Worm (Caenorhabditis elegans) whole organism, L1 larva: ENCODE measurements around the gene Y39A1A.2.
A peak's percentile ranks its signal among the peaks of the same experiment; 100 is the strongest.

Source experiments
- C16A3.4 ChIP-seq: fragments of 150-350 bp; optimal IDR thresholded peaks from 2 replicates; lab custom pipeline; 2014; ENCODE audit warnings: missing biosample characterization, missing genetic modification characterization
- aha-1 ChIP-seq: fragments of 150-350 bp; optimal IDR thresholded peaks from 2 replicates; lab custom pipeline; 2014; ENCODE audit warnings: missing biosample characterization, missing genetic modification characterization
- ceh-8 ChIP-seq: fragments of 200-800 bp; sonication (Bioruptor generic); optimal IDR thresholded peaks from 2 replicates; lab custom pipeline; 2018; ENCODE audit warnings: mild to moderate bottlenecking, missing genetic modification characterization, moderate library complexity, missing compliant biosample characterization
- dsc-1 ChIP-seq: sonication (generic microtip); optimal IDR thresholded peaks from 2 replicates; lab custom pipeline; 2016; ENCODE audit warnings: mild to moderate bottlenecking, missing genetic modification characterization, missing compliant biosample characterization
- efl-1 ChIP-seq, 4 experiments: fragments of 150-350 bp; optimal IDR thresholded peaks in 3 of 4; peaks in 1 of 4; 1 replicate in 1 of 4; 2 replicates in 3 of 4; lab custom pipeline; 2014; ENCODE audit warnings: missing biosample characterization in 2 of 4, missing genetic modification characterization in 2 of 4, missing genetic modification reagents in 2 of 4
- egl-27 ChIP-seq, 2 experiments: fragments of 150-350 bp in 1 of 2; sonication (generic microtip); optimal IDR thresholded peaks; 3 replicates each; lab custom pipeline; 2017 to 2018; ENCODE audit warnings: missing biosample characterization in 2 of 2, missing genetic modification characterization in 2 of 2, missing genetic modification reagents in 2 of 2
- elt-3 ChIP-seq, 6 experiments: fragments of 150-350 bp in 1 of 6; sonication (generic microtip); optimal IDR thresholded peaks; 2 replicates each; lab custom pipeline; 2017 to 2018; ENCODE audit warnings: missing biosample characterization in 6 of 6, missing genetic modification characterization in 6 of 6, inconsistent platforms in 1 of 6
- ets-5 ChIP-seq: fragments of 200-800 bp; sonication (Bioruptor generic); IDR thresholded peaks from 2 replicates; pipeline ENCODE4 v1.3.6; 2022; ENCODE audit warnings: missing genetic modification characterization, missing compliant biosample characterization
- fkh-10 ChIP-seq: sonication (generic microtip); optimal IDR thresholded peaks from 2 replicates; lab custom pipeline; 2017; ENCODE audit warnings: missing biosample characterization, missing genetic modification reagents, missing genetic modification characterization
- fkh-8 ChIP-seq: sonication (generic microtip); optimal IDR thresholded peaks from 2 replicates; lab custom pipeline; 2016; ENCODE audit warnings: mild to moderate bottlenecking, missing genetic modification characterization, missing compliant biosample characterization
- fos-1 ChIP-seq: fragments of 150-350 bp; optimal IDR thresholded peaks from 2 replicates; lab custom pipeline; 2014; ENCODE audit warnings: missing biosample characterization, missing genetic modification characterization
- grh-1 ChIP-seq: fragments of 200-800 bp; sonication (Bioruptor generic); IDR thresholded peaks from 2 replicates; pipeline ENCODE4 v1.3.6; 2022; ENCODE audit warnings: missing genetic modification reagents, missing genetic modification characterization, missing compliant biosample characterization
- hlh-17 ChIP-seq: fragments of 200-800 bp; sonication (Bioruptor generic); optimal IDR thresholded peaks from 2 replicates; lab custom pipeline; 2018; ENCODE audit warnings: missing genetic modification characterization, mild to moderate bottlenecking, missing compliant biosample characterization, moderate library complexity, borderline replicate concordance
- hpl-2 ChIP-seq: fragments of 150-350 bp; optimal IDR thresholded peaks from 2 replicates; lab custom pipeline; 2014; ENCODE audit warnings: missing biosample characterization, missing genetic modification reagents, missing genetic modification characterization
- isw-1 ChIP-seq: fragments of 200-800 bp; sonication (Bioruptor generic); IDR thresholded peaks from 2 replicates; pipeline ENCODE4 v1.3.6; 2022; ENCODE audit warnings: missing genetic modification characterization, missing compliant biosample characterization
- jun-1 ChIP-seq: fragments of 150-350 bp; optimal IDR thresholded peaks from 2 replicates; lab custom pipeline; 2014; ENCODE audit warnings: missing biosample characterization, missing genetic modification reagents, missing genetic modification characterization
- lin-14 ChIP-seq: fragments of 200-800 bp; sonication (Bioruptor generic); optimal IDR thresholded peaks from 2 replicates; lab custom pipeline; 2018; ENCODE audit warnings: mild to moderate bottlenecking, missing genetic modification characterization, moderate library complexity, missing compliant biosample characterization
- lin-15B ChIP-seq: fragments of 150-350 bp; sonication (generic microtip); optimal IDR thresholded peaks from 3 replicates; lab custom pipeline; 2014; ENCODE audit warnings: missing biosample characterization, missing genetic modification characterization
- mab-9 ChIP-seq: fragments of 200-800 bp; sonication (Bioruptor generic); IDR thresholded peaks from 2 replicates; pipeline ENCODE4 v1.3.6; 2022; ENCODE audit warnings: missing genetic modification reagents, missing genetic modification characterization, missing compliant biosample characterization
- mdl-1 ChIP-seq, 2 experiments: fragments of 150-350 bp; optimal IDR thresholded peaks; 2 replicates each; lab custom pipeline; 2014 to 2017; ENCODE audit warnings: missing biosample characterization in 2 of 2, missing genetic modification characterization in 2 of 2, inconsistent platforms in 1 of 2
- nhr-12 ChIP-seq: sonication (generic microtip); optimal IDR thresholded peaks from 2 replicates; lab custom pipeline; 2017; ENCODE audit warnings: missing biosample characterization, missing genetic modification characterization
- nhr-20 ChIP-seq: sonication (generic microtip); optimal IDR thresholded peaks from 2 replicates; lab custom pipeline; 2016; ENCODE audit warnings: mild to moderate bottlenecking, missing genetic modification characterization, missing compliant biosample characterization
- nhr-28 ChIP-seq: fragments of 150-350 bp; optimal IDR thresholded peaks from 2 replicates; lab custom pipeline; 2014; ENCODE audit warnings: missing biosample characterization, missing genetic modification characterization
- nhr-47 ChIP-seq: sonication (generic microtip); optimal IDR thresholded peaks from 2 replicates; lab custom pipeline; 2016; ENCODE audit warnings: mild to moderate bottlenecking, missing genetic modification characterization, moderate library complexity, missing compliant biosample characterization
- nhr-71 ChIP-seq: sonication (generic microtip); optimal IDR thresholded peaks from 2 replicates; lab custom pipeline; 2016; ENCODE audit warnings: mild to moderate bottlenecking, missing genetic modification characterization, moderate library complexity, missing compliant biosample characterization
- nhr-76 ChIP-seq: sonication (generic microtip); optimal IDR thresholded peaks from 2 replicates; lab custom pipeline; 2017; ENCODE audit warnings: missing biosample characterization, missing genetic modification characterization
- pag-3 ChIP-seq: sonication (generic microtip); optimal IDR thresholded peaks from 2 replicates; lab custom pipeline; 2017; ENCODE audit warnings: missing genetic modification characterization, mild to moderate bottlenecking, missing compliant biosample characterization, antibody characterized with exemption, borderline replicate concordance; ENCODE audit not compliant: insufficient read depth
- pqm-1 ChIP-seq: sonication (generic microtip); optimal IDR thresholded peaks from 3 replicates; lab custom pipeline; 2017; ENCODE audit warnings: missing biosample characterization, missing genetic modification characterization
- rnt-1 ChIP-seq: sonication (generic microtip); optimal IDR thresholded peaks from 2 replicates; lab custom pipeline; 2016; ENCODE audit warnings: mild to moderate bottlenecking, missing genetic modification characterization, moderate library complexity, missing compliant biosample characterization
- skn-1 ChIP-seq: fragments of 150-350 bp; optimal IDR thresholded peaks from 2 replicates; lab custom pipeline; 2014; ENCODE audit warnings: missing biosample characterization, missing genetic modification characterization
- snpc-4 ChIP-seq: fragments of 150-350 bp; optimal IDR thresholded peaks from 2 replicates; lab custom pipeline; 2014; ENCODE audit warnings: missing biosample characterization, missing genetic modification characterization
- snu-23 ChIP-seq: sonication (generic microtip); optimal IDR thresholded peaks from 2 replicates; lab custom pipeline; 2016; ENCODE audit warnings: missing genetic modification characterization, missing compliant biosample characterization
- sox-4 ChIP-seq: sonication (generic microtip); optimal IDR thresholded peaks from 2 replicates; lab custom pipeline; 2016; ENCODE audit warnings: missing genetic modification characterization, missing compliant biosample characterization
- sup-37 ChIP-seq: fragments of 200-800 bp; sonication (Bioruptor generic); optimal IDR thresholded peaks from 2 replicates; lab custom pipeline; 2018; ENCODE audit warnings: mild to moderate bottlenecking, missing genetic modification characterization, missing compliant biosample characterization
- unc-30 ChIP-seq: sonication (generic microtip); optimal IDR thresholded peaks from 2 replicates; lab custom pipeline; 2017; ENCODE audit warnings: missing biosample characterization, missing genetic modification characterization
- unc-62 ChIP-seq: fragments of 150-350 bp; optimal IDR thresholded peaks from 2 replicates; lab custom pipeline; 2014; ENCODE audit warnings: missing biosample characterization, missing genetic modification reagents, missing genetic modification characterization
- vab-15 ChIP-seq: sonication (generic microtip); optimal IDR thresholded peaks from 2 replicates; lab custom pipeline; 2017; ENCODE audit warnings: missing genotype, mild to moderate bottlenecking, missing genetic modification characterization, missing compliant biosample characterization
- ztf-11 ChIP-seq, 2 experiments: sonication (generic microtip); optimal IDR thresholded peaks; 2 replicates each; lab custom pipeline; 2016 to 2017; ENCODE audit warnings: missing genetic modification characterization in 2 of 2, missing biosample characterization in 1 of 2, missing compliant biosample characterization in 1 of 2
- ztf-4 ChIP-seq: fragments of 150-350 bp; optimal IDR thresholded peaks from 2 replicates; lab custom pipeline; 2014; ENCODE audit warnings: missing biosample characterization, missing genetic modification characterization

Gene Y39A1A.2

DNA sequence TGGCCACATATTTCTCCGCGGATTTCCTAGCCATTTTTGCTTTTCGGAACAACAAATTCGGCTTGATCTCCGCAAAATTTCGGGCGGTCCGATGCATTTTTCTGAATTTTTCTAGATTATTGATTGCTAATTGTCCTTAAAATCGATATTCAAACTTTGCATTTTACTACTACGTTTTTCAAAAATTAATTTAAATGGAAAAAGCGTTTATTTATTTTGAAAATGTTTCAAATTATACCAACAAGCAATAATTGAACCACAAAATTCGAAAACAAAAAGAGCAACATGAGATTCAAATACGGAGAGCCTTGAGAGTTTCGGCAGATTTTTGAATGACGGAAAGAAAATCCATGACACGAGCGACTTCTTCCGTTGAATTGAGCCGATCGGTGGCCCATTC lies 8.3 kb downstream of the Y39A1A.2 start, which contains the start of gene Y45F3A.9:
Gene Y45F3A.9 (minus strand): TSS at position 101 of the 400 bp plus-strand sequence.
- TF ChIP-seq lin-15B (tag; lab: Kevin White, UChicago): no peak
- TF ChIP-seq, all 84 proteins: peak for 0

DNA sequence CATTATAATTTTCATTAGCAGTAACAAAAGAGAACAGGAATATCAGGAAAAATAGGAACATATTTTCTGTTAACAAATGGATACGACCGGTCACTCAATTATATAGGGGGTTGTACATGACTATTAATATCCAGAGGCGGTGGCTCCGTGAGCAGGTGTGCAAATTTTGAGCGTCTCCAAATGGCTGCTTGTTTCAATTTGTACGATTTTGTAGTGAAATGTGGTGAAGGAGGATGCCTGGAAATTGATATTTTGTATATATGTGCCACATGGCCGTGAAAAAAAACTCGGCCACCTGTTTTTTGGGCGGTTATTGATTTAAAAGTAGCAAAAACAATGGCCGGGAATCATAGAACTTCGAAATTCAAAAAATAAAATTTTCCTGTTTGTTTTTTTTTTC lies 10.6 kb downstream of the Y39A1A.2 start, which contains the start of gene Y45F3A.8:
Gene Y45F3A.8 (minus strand): TSS at position 101 of the 400 bp plus-strand sequence.
- TF ChIP-seq pqm-1 (tag; lab: Kevin White, UChicago): no peak
- TF ChIP-seq isw-1: no peak
- TF ChIP-seq nhr-71 (tag; lab: Kevin White, UChicago): no peak
- no peak for TF ChIP-seq snu-23 (GFP tag; lab: Kevin White, UChicago)
- TF ChIP-seq C16A3.4 (tag; lab: Kevin White, UChicago): no peak
- TF ChIP-seq nhr-47: no peak
- TF ChIP-seq lin-15B (tag; lab: Kevin White, UChicago): no peak
- no peak for TF ChIP-seq ets-5 (GFP tag; lab: Robert Waterston, UW)
- no peak for TF ChIP-seq hpl-2 (GFP tag; lab: Kevin White, UChicago)
- TF ChIP-seq hlh-17 (GFP tag; lab: Kevin White, UChicago): no peak
- TF ChIP-seq nhr-76 (tag; lab: Kevin White, UChicago): no peak
- TF ChIP-seq unc-62 (GFP tag; lab: Kevin White, UChicago): no peak
- TF ChIP-seq, all 84 proteins: peak for 0

DNA sequence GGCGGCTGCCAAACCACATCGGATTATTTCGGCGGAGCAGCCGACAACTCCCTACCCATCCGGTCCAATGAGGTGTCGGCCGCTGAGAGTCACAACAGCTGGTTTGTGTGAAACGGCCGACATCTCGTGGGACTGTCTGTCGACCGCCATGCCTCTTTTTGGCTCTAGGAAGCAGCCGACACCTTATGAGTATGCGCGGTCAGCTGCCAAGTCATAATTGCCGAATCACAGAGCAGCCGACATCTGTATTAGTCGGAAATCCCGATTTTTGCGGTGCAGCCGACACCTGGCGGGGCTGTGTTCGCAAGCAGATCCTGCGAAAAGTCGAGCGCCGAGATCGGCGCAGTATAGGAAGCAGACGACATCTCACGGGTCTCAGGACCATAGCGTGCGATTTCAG lies 11.3 kb downstream of the Y39A1A.2 start:
- no peak for TF ChIP-seq mab-9 (GFP tag; lab: Robert Waterston, UW)
- TF ChIP-seq elt-3 (tag; optimal IDR thresholded peaks at IDR 0.05; lab: Kevin White, UChicago): no peak

DNA sequence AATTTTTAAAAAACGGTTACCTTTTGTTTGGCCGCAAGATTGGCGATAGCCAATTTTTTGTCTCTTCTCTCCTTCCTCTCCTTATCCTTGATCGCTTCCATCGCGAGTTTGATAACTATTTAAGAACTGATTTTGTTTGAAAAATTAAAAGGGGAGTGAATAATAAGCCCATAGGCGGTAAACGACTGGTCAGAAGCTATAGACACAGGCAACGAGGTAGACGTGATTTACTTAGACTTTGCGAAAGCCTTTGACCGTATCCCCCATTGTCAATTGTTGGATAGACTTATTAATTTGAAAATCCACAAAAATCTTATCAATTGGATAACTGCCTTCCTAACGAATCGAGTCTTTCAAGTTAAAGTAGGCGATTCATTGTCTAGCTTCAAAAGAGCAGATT lies 17.1 kb downstream of the Y39A1A.2 start, which contains the start of gene Y45F3A.5:
Gene Y45F3A.5 (minus strand): TSS at position 101 of the 400 bp plus-strand sequence.
- TF ChIP-seq dsc-1 (no peak), skn-1 (tag; lab: Kevin White, UChicago) (no peak), sox-4 (tag; lab: Kevin White, UChicago) (no peak), rnt-1 (tag; lab: Kevin White, UChicago) (no peak), sup-37 (GFP tag; lab: Kevin White, UChicago) (no peak), ztf-11 (tag; optimal IDR thresholded peaks at IDR 0.05; lab: Kevin White, UChicago) (no peak), efl-1 (optimal IDR thresholded peaks at IDR 0.05; lab: Kevin White, UChicago) (no peak), efl-1 (GFP tag; optimal IDR thresholded peaks at IDR 0.05 in 1 of 2; lab: Kevin White, UChicago) (no peak), nhr-28 (tag; lab: Kevin White, UChicago) (no peak), mdl-1 (tag; optimal IDR thresholded peaks at IDR 0.05; lab: Kevin White, UChicago) (no peak), isw-1 (no peak), nhr-12 (no peak), ztf-4 (no peak), unc-30 (no peak), unc-62 (GFP tag; lab: Kevin White, UChicago) (no peak)

DNA sequence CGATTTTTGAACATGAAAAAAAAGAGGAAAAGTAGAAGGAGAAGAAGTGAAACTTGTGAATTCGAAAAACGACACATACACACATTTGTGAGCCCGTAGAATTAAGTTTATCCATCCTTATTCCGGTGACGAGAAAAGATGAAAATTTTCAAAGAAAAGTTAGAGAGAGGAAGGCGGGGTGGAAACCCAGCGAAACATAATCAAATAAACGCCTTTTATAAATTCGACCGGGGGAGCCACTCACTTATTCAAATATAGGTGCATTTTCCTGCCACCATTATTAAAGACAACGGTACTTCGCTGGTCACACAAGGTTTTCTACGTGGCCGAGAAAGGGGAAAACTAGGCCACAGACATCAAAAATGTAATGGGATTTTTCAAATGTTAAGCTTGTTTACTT lies 19.9 kb downstream of the Y39A1A.2 start:
- peak; percentile 40 for TF ChIP-seq fkh-10 (GFP tag; lab: Kevin White, UChicago)
- TF ChIP-seq nhr-71 (tag; lab: Kevin White, UChicago): no peak
- TF ChIP-seq nhr-20: no peak

DNA sequence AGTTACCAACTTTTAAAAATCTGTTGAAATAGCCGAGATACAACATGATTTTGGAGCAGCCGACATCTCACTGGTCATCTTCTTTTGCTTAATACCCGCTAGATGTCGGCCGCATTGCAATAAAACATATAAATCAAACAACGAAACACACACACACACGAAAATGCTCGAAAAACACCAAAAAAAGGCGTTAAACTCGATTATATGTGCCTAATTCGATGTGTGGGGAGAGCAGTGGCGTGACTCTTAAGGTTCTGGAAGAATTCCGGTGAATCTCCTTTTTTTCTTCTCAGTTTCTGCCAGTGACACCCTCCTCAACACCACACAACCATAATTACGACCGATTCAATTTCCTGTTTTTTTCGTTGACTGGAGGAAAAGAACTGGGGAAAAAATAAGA lies 23.2 kb downstream of the Y39A1A.2 start:
- TF ChIP-seq nhr-28 (tag; lab: Kevin White, UChicago): no peak
- TF ChIP-seq egl-27 (tag; optimal IDR thresholded peaks at IDR 0.05; lab: Kevin White, UChicago): no peak
- TF ChIP-seq nhr-47: no peak
- no peak for TF ChIP-seq pqm-1 (tag; lab: Kevin White, UChicago)
- TF ChIP-seq unc-62 (GFP tag; lab: Kevin White, UChicago): no peak
- TF ChIP-seq jun-1 (tag; lab: Kevin White, UChicago): no peak
- peak; percentile 41 for TF ChIP-seq lin-14
- TF ChIP-seq fos-1 (tag; lab: Kevin White, UChicago): no peak
- no peak for TF ChIP-seq snu-23 (GFP tag; lab: Kevin White, UChicago)
- no peak for TF ChIP-seq aha-1 (tag; lab: Kevin White, UChicago)
- no peak for TF ChIP-seq efl-1 (optimal IDR thresholded peaks at IDR 0.05; lab: Kevin White, UChicago)
- peak in 1 of 2 experiments; percentile 74 for TF ChIP-seq efl-1 (GFP tag; optimal IDR thresholded peaks at IDR 0.05 in 1 of 2; lab: Kevin White, UChicago)
- peak; percentile 19 for TF ChIP-seq snpc-4 (tag; lab: Kevin White, UChicago)
- TF ChIP-seq grh-1 (GFP tag; lab: Robert Waterston, UW): no peak
- no peak for TF ChIP-seq pag-3
- no peak for TF ChIP-seq ceh-8 (GFP tag; lab: Kevin White, UChicago)
- TF ChIP-seq vab-15 (tag; lab: Kevin White, UChicago): no peak
- TF ChIP-seq fkh-8 (tag; lab: Kevin White, UChicago): no peak
